Worm (Caenorhabditis elegans): Measurements from ENCODE around the gene sut-1.

- TF ChIP-seq nhr-28 (tag; optimal IDR thresholded peaks at IDR 0.05) (no peak), vab-7 (GFP tag; IDR thresholded peaks at IDR 0.05) (no peak), nhr-25 (tag; optimal IDR thresholded peaks at IDR 0.05; ENCODE audit: borderline replicate concordance, insufficient read depth) (no peak), hif-1 (tag; optimal IDR thresholded peaks at IDR 0.05) (no peak), unc-62 (GFP tag; optimal IDR thresholded peaks at IDR 0.05 in 1 of 2) (no peak), unc-62 (tag; optimal IDR thresholded peaks at IDR 0.05) (no peak), zag-1 (tag; optimal IDR thresholded peaks at IDR 0.05) (no peak), pha-4 (GFP tag; IDR thresholded peaks at IDR 0.05) (no peak; the same call in 1 of the 2 replicates), pha-4 (tag; optimal IDR thresholded peaks at IDR 0.05) (no peak)
These were observed 29.7 kb upstream of the sut-1 start for ce11 chrII:1152732-1153131.
